Worm (Caenorhabditis elegans) whole organism, L4/young adult: ENCODE results near the gene clec-226.

Experiments used
- dao-5 ChIP-seq: sonication (generic microtip); optimal IDR thresholded peaks from 2 replicates; lab custom pipeline; 2016; ENCODE audit warnings: missing genotype, missing genetic modification characterization, moderate library complexity, missing compliant biosample characterization
- him-1 ChIP-seq: sonication (generic microtip); optimal IDR thresholded peaks from 2 replicates; lab custom pipeline; 2016; ENCODE audit warnings: missing genotype, missing genetic modification reagents, missing genetic modification characterization, missing compliant biosample characterization

- TF ChIP-seq him-1 (tag; lab: Kevin White, UChicago) (no peak), dao-5 (tag; lab: Kevin White, UChicago) (no peak)
Observed at ce11 chrV:13935423-13935822, 11.3 kb upstream of the clec-226 start.
